Fruit fly (Drosophila melanogaster): ENCODE data around the gene RpS27A.

Gene RpS27A

DNA sequence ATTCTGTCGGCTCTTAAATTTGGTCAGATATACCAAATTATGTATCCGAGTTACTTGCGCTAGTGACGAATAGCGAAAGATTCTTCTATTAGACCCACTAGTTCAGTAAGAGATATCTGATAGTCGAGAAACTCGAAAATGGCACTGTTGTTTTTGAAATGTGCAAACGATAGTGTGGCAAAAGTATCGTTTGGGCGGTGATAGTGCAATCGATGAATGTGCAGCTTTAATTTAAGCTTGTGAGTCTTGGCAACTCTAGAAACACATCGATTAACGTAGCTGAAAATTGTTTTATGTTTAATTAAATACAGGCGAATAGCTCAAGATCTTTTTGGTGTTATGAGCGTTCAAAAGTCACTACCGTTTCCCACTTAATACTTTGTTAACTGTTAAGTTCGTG lies 29.2 kb downstream of the RpS27A start, which contains the start of gene STUB1 (continued):
- TF ChIP-seq CG10431 (GFP tag; optimal IDR thresholded peaks at IDR 0.05) (no peak), CG4404 (GFP tag; IDR thresholded peaks at IDR 0.05) (no peak), CG12104 (GFP tag; optimal IDR thresholded peaks at IDR 0.05) (no peak), nerfin-1 (tag; optimal IDR thresholded peaks at IDR 0.05) (no peak), CG3281 (GFP tag; optimal IDR thresholded peaks at IDR 0.05) (no peak), CG18619 (GFP tag; optimal IDR thresholded peaks at IDR 0.05) (no peak), esg (GFP tag; conservative IDR thresholded peaks at IDR 0.05) (no peak), Xbp1 (GFP tag; optimal IDR thresholded peaks at IDR 0.05) (peak; percentile 16), CG2129 (GFP tag; IDR thresholded peaks at IDR 0.05; ENCODE audit: partially characterized antibody) (peak; percentile 48), CG5245 (GFP tag; optimal IDR thresholded peaks at IDR 0.05) (no peak), slbo (GFP tag; IDR thresholded peaks at IDR 0.05) (no peak; the same call in 1 of the 2 replicates), yki (optimal IDR thresholded peaks at IDR 0.05) (no peak), B-H1 (GFP tag; IDR thresholded peaks at IDR 0.05) (no peak), CG4282 (GFP tag; optimal IDR thresholded peaks at IDR 0.05) (no peak), eve (GFP tag; optimal IDR thresholded peaks at IDR 0.05) (no peak), CG12659 (GFP tag; optimal IDR thresholded peaks at IDR 0.05) (peak; percentile 66), ara (GFP tag; IDR thresholded peaks at IDR 0.05) (no peak), zfh1 (GFP tag; IDR thresholded peaks at IDR 0.05) (no peak), CG1529 (GFP tag; optimal IDR thresholded peaks at IDR 0.05) (no peak), Poxn (GFP tag; IDR thresholded peaks at IDR 0.05) (no peak), CG33557 (GFP tag; optimal IDR thresholded peaks at IDR 0.05) (no peak), Vsx1 (GFP tag; optimal IDR thresholded peaks at IDR 0.05) (no peak), CG32532 (GFP tag; IDR thresholded peaks at IDR 0.05) (no peak), Oli (tag; optimal IDR thresholded peaks at IDR 0.05) (no peak), Nf-YB (GFP tag; optimal IDR thresholded peaks at IDR 0.05) (no peak), gem (tag; optimal IDR thresholded peaks at IDR 0.05) (no peak), CG6791 (GFP tag; IDR thresholded peaks at IDR 0.05; ENCODE audit: partially characterized antibody) (peak; percentile 99), CG10959 (GFP tag; IDR thresholded peaks at IDR 0.05) (no peak), en (GFP tag; optimal IDR thresholded peaks at IDR 0.05) (no peak), tio (GFP tag; optimal IDR thresholded peaks at IDR 0.05) (no peak), Ets97D (GFP tag; optimal IDR thresholded peaks at IDR 0.05) (peak; percentile 42), mld (GFP tag; IDR thresholded peaks at IDR 0.05; ENCODE audit: partially characterized antibody) (peak; percentile 98), CG11696 (GFP tag; IDR thresholded peaks at IDR 0.05) (no peak), Ravus (GFP tag; IDR thresholded peaks at IDR 0.05) (no peak), run (tag; optimal IDR thresholded peaks at IDR 0.05) (no peak), bab2 (GFP tag; optimal IDR thresholded peaks at IDR 0.05) (no peak), so (GFP tag; IDR thresholded peaks at IDR 0.05) (no peak), CG3407 (GFP tag; optimal IDR thresholded peaks at IDR 0.05) (no peak), CG10147 (GFP tag; optimal IDR thresholded peaks at IDR 0.05) (no peak), Hr78 (GFP tag; optimal IDR thresholded peaks at IDR 0.05) (no peak), CG1647 (GFP tag; optimal IDR thresholded peaks at IDR 0.05) (no peak), unpg (GFP tag; optimal IDR thresholded peaks at IDR 0.05) (no peak), Dbx (GFP tag; IDR thresholded peaks at IDR 0.05) (no peak; the same call in 2 of the 3 replicates), CG31388 (GFP tag; optimal IDR thresholded peaks at IDR 0.05) (no peak), CG4854 (GFP tag; optimal IDR thresholded peaks at IDR 0.05) (no peak), fd64A (GFP tag; optimal IDR thresholded peaks at IDR 0.05) (no peak), CG4707 (GFP tag; optimal IDR thresholded peaks at IDR 0.05) (no peak), CG3163 (GFP tag; optimal IDR thresholded peaks at IDR 0.05) (no peak), ttk (GFP tag; IDR thresholded peaks at IDR 0.05) (no peak), sd (tag; optimal IDR thresholded peaks at IDR 0.05) (no peak), dmrt11E (tag; optimal IDR thresholded peaks at IDR 0.05) (no peak), bcd (GFP tag; optimal IDR thresholded peaks at IDR 0.05) (no peak)
